Worm (Caenorhabditis elegans) whole organism, L4/young adult: ENCODE results near the gene Y42A5A.5.

Source experiments
- W03F9.2 ChIP-seq: fragments of 150-350 bp; optimal IDR thresholded peaks from 2 replicates; lab custom pipeline; 2014; ENCODE audit warnings: missing biosample characterization, missing genetic modification characterization
- dao-5 ChIP-seq: sonication (generic microtip); optimal IDR thresholded peaks from 2 replicates; lab custom pipeline; 2016; ENCODE audit warnings: missing genotype, missing genetic modification characterization, moderate library complexity, missing compliant biosample characterization
- him-1 ChIP-seq: sonication (generic microtip); optimal IDR thresholded peaks from 2 replicates; lab custom pipeline; 2016; ENCODE audit warnings: missing genotype, missing genetic modification reagents, missing genetic modification characterization, missing compliant biosample characterization

DNA sequence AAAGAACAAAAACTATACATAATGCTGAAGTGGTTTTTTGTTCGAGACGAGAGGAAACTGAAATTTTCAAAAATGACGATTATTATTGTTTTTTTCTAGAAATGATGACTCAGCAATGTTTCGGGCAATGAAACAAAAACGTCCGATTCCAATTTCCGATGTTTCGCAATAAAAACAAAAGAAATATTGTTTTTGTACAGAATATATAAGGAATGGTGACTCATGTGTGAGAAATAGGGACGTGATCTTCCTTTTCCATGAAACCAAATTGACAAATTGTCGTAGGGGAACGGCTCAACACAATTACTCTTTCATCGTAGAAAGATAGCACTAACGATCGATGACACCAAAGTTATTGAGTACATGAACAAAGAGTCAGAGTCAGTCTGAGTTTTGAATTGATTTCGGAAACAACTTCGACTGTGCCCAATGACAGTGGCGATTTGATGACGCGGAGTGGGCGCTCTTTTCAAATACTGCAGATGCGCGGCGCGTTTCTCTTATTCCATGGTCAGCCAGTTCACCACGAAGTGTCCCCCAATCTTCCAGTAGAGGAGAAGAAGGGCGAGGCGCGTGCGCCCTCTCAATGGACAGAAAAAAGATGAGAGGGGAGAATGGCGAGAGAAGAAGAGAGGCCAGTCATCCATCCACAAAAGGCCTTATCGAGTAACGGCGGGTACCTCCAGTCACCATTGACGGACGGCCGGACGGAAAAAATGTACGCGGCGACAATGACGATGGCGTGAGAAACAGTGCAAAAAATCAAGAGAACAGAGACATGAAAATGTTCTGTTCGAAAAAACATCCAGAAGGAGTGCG is 34.1 kb downstream of the Y42A5A.5 start:
- no peak for TF ChIP-seq dao-5
- TF ChIP-seq him-1 (tag; lab: Kevin White, UChicago), result no peak
- no peak for TF ChIP-seq W03F9.2 (tag; lab: Kevin White, UChicago)
